Worm (Caenorhabditis elegans) whole organism, young adult: ENCODE measurements around the gene mdt-9.

Source experiments
- F37B4.10 ChIP-seq: fragments of 200-800 bp; sonication (Bioruptor generic); IDR thresholded peaks from 2 replicates; pipeline ENCODE4 v1.3.6; 2022; ENCODE audit warnings: missing genetic modification characterization, missing compliant biosample characterization
- K12H6.12 ChIP-seq: fragments of 200-800 bp; sonication (Bioruptor generic); optimal IDR thresholded peaks from 2 replicates; lab custom pipeline; 2018; ENCODE audit warnings: mild to moderate bottlenecking, missing genetic modification characterization, missing compliant biosample characterization
- Y95B8A.8 ChIP-seq: fragments of 200-800 bp; sonication (Bioruptor generic); IDR thresholded peaks from 2 replicates; pipeline ENCODE4 v1.3.6; 2022; ENCODE audit warnings: missing genetic modification reagents, missing genetic modification characterization, missing compliant biosample characterization
- dpff-1 ChIP-seq: sonication (generic microtip); optimal IDR thresholded peaks from 2 replicates; lab custom pipeline; 2017; ENCODE audit warnings: mild to moderate bottlenecking, missing genetic modification characterization, missing compliant biosample characterization
- efl-1 ChIP-seq: fragments of 150-350 bp; optimal IDR thresholded peaks from 2 replicates; lab custom pipeline; 2014; ENCODE audit warnings: missing biosample characterization, missing genetic modification reagents, missing genetic modification characterization
- hmg-20 ChIP-seq: fragments of 200-800 bp; sonication (Bioruptor generic); IDR thresholded peaks from 2 replicates; pipeline ENCODE4 v1.3.6; 2022; ENCODE audit warnings: missing genetic modification reagents, missing genetic modification characterization, missing compliant biosample characterization
- lag-1 ChIP-seq: fragments of 200-800 bp; sonication (Bioruptor generic); IDR thresholded peaks from 2 replicates; pipeline ENCODE4 v1.3.6; 2022; ENCODE audit warnings: missing genetic modification reagents, missing genetic modification characterization, missing compliant biosample characterization
- let-526 ChIP-seq: fragments of 200-800 bp; sonication (Bioruptor generic); IDR thresholded peaks from 2 replicates; pipeline ENCODE4 v1.3.6; 2022; ENCODE audit warnings: missing genetic modification reagents, missing genetic modification characterization, missing compliant biosample characterization
- lir-1 ChIP-seq: fragments of 200-800 bp; sonication (Bioruptor generic); conservative IDR thresholded peaks from 2 replicates; pipeline ENCODE4 v1.3.6; 2022; ENCODE audit warnings: missing genetic modification reagents, missing genetic modification characterization, missing compliant biosample characterization
- rcor-1 ChIP-seq: fragments of 200-800 bp; sonication (Bioruptor generic); IDR thresholded peaks from 2 replicates; pipeline ENCODE4 v1.3.6; 2022; ENCODE audit warnings: missing genetic modification reagents, missing genetic modification characterization, missing compliant biosample characterization
- snpc-4 ChIP-seq, 5 experiments: fragments of 150-350 bp in 1 of 5; sonication (generic microtip) in 4 of 5; optimal IDR thresholded peaks; 2 replicates each; lab custom pipeline; 2014 to 2018; ENCODE audit warnings: missing genetic modification characterization in 5 of 5, missing biosample characterization in 3 of 5, antibody characterized with exemption in 2 of 5, mild to moderate bottlenecking in 2 of 5, missing compliant biosample characterization in 2 of 5, missing genotype in 2 of 5, moderate library complexity in 2 of 5, missing genetic modification reagents in 1 of 5
- zim-3 ChIP-seq: sonication (generic microtip); optimal IDR thresholded peaks from 2 replicates; lab custom pipeline; 2017; ENCODE audit warnings: mild to moderate bottlenecking, missing genetic modification characterization, moderate library complexity, missing compliant biosample characterization

- TF ChIP-seq K12H6.12 (no peak), lag-1 (no peak), dpff-1 (no peak), zim-3 (tag; lab: Kevin White, UChicago) (no peak), Y95B8A.8 (no peak), lir-1 (GFP tag; lab: Robert Waterston, UW) (no peak), let-526 (GFP tag; lab: Robert Waterston, UW) (no peak), efl-1 (GFP tag; lab: Kevin White, UChicago) (no peak), rcor-1 (GFP tag; lab: Robert Waterston, UW) (peak; percentile 24; the same call in 1 of the 2 replicates), snpc-4 (GFP tag; optimal IDR thresholded peaks at IDR 0.05; lab: Kevin White, UChicago) (no peak), snpc-4 (tag; optimal IDR thresholded peaks at IDR 0.05; lab: Kevin White, UChicago) (peak in 1 of 4 experiments; percentile 44), hmg-20 (GFP tag; lab: Robert Waterston, UW) (no peak), F37B4.10 (GFP tag; lab: Robert Waterston, UW) (no peak)
These were observed 30.2 kb upstream of the mdt-9 start for ce11 chrIV:13356005-13356404.
